Fruit fly (Drosophila melanogaster): ENCODE data around the gene Klc.

The Klc gene

DNA sequence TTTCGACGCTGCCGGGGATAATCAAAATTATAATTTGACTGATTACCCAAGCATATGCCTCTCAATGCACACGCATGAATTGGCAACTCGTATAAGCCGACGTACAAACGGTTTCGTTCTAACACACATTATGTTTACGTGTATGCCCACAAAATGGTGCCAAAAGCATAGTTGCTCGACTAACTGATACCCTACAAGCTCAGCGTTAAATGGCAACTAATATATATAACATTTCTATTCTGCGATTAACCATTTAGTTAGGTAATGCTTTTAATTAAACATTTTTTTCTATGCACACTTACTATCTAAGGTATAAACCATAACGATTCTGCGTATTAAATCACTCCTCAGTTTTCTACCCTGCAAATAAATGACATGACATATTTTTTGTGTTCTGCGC is 29.2 kb downstream of the Klc start:
- TF ChIP-seq Myc (optimal IDR thresholded peaks at IDR 0.05): no peak
- TF ChIP-seq psq (optimal IDR thresholded peaks at IDR 0.05): no peak

DNA sequence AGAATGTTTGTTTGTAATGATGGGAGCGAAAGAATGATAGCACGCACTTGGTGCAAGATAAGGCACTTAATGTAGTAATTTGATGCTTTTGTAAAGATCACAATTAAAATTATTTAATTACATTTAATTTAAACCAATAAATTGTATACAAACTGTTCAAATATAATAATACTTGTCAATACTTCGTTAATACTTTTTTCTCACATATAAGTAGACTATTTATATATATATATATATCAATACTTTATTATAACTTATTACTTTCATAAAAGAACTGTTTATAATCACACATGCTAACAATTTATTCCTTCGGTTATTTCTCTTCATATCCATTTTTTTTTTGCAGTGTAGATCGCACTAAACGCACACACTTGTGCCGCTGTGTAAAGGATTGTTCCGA is 32.2 kb downstream of the Klc start:
- TF ChIP-seq ttk (optimal IDR thresholded peaks at IDR 0.05): no peak
- TF ChIP-seq Sin3A (optimal IDR thresholded peaks at IDR 0.05): no peak
- no peak for TF ChIP-seq insv (optimal IDR thresholded peaks at IDR 0.05)
- TF ChIP-seq Myc (optimal IDR thresholded peaks at IDR 0.05): no peak
- no peak for TF ChIP-seq h (optimal IDR thresholded peaks at IDR 0.05)
- no peak for TF ChIP-seq psq (optimal IDR thresholded peaks at IDR 0.05)

DNA sequence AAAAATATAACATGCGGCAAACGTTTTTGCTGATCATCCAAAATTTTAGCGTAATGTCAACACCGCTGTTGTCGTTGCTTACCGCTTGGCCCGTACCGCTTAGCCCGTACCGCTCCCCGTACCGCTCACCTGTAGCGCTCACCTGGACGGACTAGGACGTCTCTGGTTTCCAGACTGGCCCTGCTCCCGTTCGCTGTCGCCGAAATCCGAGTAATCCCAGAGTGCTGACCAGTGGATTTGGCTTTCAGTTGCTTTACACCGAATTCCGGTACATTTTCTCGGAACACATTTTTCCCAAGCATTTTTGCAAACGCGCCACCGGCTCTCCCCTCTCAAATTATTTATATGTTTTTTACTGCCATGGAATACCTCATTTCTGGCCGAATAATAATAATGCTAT is 33.2 kb downstream of the Klc start:
- TF ChIP-seq h (optimal IDR thresholded peaks at IDR 0.05) (no peak), Sin3A (optimal IDR thresholded peaks at IDR 0.05) (no peak), ttk (optimal IDR thresholded peaks at IDR 0.05) (no peak), psq (optimal IDR thresholded peaks at IDR 0.05) (no peak), insv (optimal IDR thresholded peaks at IDR 0.05) (no peak), Myc (optimal IDR thresholded peaks at IDR 0.05) (no peak)

DNA sequence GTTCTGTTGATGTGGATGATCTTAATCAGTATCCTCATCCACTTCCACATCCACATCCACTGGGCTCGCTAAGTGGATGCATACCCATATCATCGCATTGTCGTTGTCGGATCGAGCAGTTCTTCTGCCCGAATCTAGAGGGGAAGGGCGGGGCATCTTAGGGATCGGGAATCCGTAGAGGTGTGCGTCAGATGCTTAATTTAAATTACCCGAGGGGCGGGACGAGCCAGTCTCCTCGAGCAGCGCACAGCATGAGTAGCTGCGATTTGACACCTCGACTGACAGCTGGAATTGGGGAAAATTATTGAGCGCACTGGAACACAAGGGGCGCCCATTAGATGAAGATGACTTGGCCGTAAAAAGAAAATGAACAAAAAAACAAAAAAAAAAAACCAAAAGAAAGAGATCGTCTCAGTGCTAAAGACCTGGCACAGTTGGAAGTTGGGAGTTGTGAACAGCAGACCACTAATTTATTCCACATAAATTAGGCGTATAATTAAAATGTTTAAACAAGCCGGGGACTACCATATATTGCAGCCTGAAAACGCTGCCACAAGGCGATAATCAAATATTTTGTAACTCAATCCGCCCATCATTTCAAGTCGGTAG is 35.2 kb downstream of the Klc start:
- TF ChIP-seq insv (optimal IDR thresholded peaks at IDR 0.05) (no peak), Myc (optimal IDR thresholded peaks at IDR 0.05) (no peak), ttk (optimal IDR thresholded peaks at IDR 0.05) (no peak), h (optimal IDR thresholded peaks at IDR 0.05) (no peak), Sin3A (optimal IDR thresholded peaks at IDR 0.05) (no peak), psq (optimal IDR thresholded peaks at IDR 0.05) (no peak)

DNA sequence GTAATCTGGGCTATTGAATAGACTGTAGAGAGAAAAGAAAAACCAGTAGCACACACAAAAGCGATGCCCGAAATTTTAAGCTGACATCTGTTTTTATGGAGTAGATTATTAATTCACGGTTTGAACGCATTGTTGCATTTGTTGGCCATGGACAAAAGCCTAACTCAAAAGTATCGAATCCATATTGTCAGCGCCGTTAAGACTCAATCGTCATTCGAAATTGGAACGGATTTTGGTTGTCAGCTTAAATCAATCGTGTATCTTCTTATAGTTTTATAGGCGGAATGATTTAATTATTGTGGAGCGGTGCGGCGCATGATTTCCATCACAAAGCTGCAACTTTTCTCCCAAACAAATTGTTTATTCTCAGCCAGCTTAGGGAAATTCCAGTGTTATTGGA is 38.4 kb downstream of the Klc start:
- TF ChIP-seq Sin3A (optimal IDR thresholded peaks at IDR 0.05) (no peak), ttk (optimal IDR thresholded peaks at IDR 0.05) (no peak), Myc (optimal IDR thresholded peaks at IDR 0.05) (no peak), insv (optimal IDR thresholded peaks at IDR 0.05) (no peak), h (optimal IDR thresholded peaks at IDR 0.05) (no peak), psq (optimal IDR thresholded peaks at IDR 0.05) (no peak)

DNA sequence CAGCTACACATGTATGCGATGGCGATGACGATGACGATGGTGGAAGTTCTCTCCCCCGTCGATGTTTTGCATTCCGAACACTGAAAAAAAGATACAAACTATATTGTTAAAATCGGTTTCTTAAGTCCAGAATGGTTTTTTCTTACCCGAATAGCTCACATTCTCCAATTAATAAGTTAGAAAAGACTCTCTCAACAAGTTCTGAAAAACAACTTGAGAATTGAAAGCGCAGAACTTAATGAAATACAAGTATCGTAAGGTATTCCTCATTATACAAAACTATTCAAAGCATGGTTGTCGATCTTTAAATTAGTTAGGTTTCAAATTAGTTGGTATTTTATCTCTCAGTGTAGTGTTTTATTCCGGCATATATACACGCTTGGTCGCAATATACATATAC is 43.4 kb downstream of the Klc start:
- TF ChIP-seq psq (optimal IDR thresholded peaks at IDR 0.05): no peak
- TF ChIP-seq insv (optimal IDR thresholded peaks at IDR 0.05): no peak
- TF ChIP-seq Sin3A (optimal IDR thresholded peaks at IDR 0.05): no peak
- no peak for TF ChIP-seq ttk (optimal IDR thresholded peaks at IDR 0.05)
- TF ChIP-seq h (optimal IDR thresholded peaks at IDR 0.05): no peak
- no peak for TF ChIP-seq Myc (optimal IDR thresholded peaks at IDR 0.05)

DNA sequence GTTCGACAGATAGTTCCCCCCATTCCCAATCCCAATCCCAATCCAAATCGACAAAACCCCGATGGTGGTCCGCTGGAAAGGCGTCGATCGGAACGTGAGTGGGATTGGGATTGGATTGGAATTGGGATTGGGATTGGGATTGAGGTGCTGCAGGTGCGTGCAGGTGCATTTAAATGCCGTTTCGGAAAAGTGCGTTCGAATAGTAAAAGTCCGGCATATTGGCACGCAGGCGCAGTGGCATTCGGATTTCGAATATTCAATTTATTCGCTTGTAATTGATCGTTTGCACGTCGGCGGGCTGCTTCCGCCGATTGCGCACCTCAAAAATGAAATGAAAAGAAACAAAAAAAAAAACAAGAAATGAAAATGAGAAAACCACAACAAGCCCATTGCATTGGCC is 44.5 kb downstream of the Klc start:
- TF ChIP-seq insv (optimal IDR thresholded peaks at IDR 0.05) (no peak), h (optimal IDR thresholded peaks at IDR 0.05) (no peak), Myc (optimal IDR thresholded peaks at IDR 0.05) (no peak), ttk (optimal IDR thresholded peaks at IDR 0.05) (no peak), psq (optimal IDR thresholded peaks at IDR 0.05) (no peak), Sin3A (optimal IDR thresholded peaks at IDR 0.05) (no peak)

DNA sequence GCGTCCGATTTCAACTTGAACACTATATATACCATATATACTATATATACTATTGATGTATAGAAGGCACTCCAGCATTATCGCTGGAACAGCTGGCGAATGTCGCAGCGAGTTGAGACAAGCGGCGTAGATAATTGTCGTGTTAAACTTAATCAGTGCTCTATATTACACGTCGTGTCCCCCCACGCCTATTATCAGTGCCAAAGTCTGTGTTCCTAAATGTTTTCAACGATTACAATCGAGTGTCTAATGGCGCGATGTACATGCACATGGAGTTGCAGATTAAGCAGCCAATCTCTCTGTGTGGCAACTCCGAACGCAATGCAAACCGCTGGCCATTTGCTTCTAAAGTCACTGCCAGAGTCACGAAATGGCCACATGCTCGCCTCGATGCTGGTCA is 45.5 kb downstream of the Klc start:
- TF ChIP-seq Myc (optimal IDR thresholded peaks at IDR 0.05): no peak
- TF ChIP-seq h (optimal IDR thresholded peaks at IDR 0.05): no peak
- TF ChIP-seq psq (optimal IDR thresholded peaks at IDR 0.05): no peak
- no peak for TF ChIP-seq insv (optimal IDR thresholded peaks at IDR 0.05)
- TF ChIP-seq ttk (optimal IDR thresholded peaks at IDR 0.05): no peak

DNA sequence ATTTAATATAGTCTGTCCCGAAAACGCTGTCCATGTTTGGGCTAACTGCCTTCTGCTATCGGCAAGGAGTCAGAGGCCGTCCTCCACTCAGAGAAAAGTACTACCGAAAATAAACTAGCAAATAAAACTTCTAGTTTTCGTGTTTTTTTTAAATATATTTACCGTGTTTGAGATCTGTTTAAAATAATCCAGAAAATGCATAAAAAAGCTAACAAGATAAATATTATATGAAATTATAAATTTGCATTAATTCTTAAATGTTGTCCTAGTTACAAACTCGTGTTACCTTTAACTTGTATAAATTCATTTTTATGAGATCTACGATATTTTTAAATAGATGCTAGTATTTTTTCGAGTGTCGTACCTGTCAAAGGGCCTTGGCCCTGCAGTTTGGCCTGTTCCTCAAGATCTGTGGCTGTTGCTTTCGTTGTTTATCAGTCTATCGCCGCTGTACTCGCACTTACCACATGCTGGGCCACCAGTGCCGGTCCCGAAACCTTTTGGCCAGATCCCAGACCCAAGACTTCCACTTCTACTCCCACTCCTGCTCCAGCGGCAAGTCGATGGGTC is 46.3 kb downstream of the Klc start:
- no peak for TF ChIP-seq psq (optimal IDR thresholded peaks at IDR 0.05)
- no peak for TF ChIP-seq ttk (optimal IDR thresholded peaks at IDR 0.05)
- TF ChIP-seq Sin3A (optimal IDR thresholded peaks at IDR 0.05): no peak
- no peak for TF ChIP-seq Myc (optimal IDR thresholded peaks at IDR 0.05)
- no peak for TF ChIP-seq insv (optimal IDR thresholded peaks at IDR 0.05)
- no peak for TF ChIP-seq h (optimal IDR thresholded peaks at IDR 0.05)

DNA sequence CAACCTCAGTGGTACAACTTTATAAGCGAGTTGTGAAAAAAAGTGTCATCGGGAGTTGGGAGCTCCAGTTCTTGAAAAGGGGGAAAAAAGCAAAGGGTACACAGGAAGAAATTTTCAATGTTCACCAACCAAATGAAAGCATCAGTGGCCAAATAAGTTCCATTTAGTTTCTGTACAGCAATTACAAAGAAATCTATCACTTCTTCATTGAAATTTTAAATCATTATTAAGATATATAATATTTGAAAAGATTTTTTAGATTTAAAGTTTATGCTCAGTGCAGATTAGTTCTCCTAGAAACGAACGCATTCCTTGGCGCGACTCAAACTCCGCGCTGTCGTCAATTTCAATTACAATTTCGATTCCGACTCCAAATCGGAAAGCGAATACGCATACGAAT is 48.5 kb downstream of the Klc start:
- TF ChIP-seq psq (optimal IDR thresholded peaks at IDR 0.05) (no peak), h (optimal IDR thresholded peaks at IDR 0.05) (no peak), ttk (optimal IDR thresholded peaks at IDR 0.05) (no peak), Sin3A (optimal IDR thresholded peaks at IDR 0.05) (no peak), Myc (optimal IDR thresholded peaks at IDR 0.05) (no peak), insv (optimal IDR thresholded peaks at IDR 0.05) (no peak)

DNA sequence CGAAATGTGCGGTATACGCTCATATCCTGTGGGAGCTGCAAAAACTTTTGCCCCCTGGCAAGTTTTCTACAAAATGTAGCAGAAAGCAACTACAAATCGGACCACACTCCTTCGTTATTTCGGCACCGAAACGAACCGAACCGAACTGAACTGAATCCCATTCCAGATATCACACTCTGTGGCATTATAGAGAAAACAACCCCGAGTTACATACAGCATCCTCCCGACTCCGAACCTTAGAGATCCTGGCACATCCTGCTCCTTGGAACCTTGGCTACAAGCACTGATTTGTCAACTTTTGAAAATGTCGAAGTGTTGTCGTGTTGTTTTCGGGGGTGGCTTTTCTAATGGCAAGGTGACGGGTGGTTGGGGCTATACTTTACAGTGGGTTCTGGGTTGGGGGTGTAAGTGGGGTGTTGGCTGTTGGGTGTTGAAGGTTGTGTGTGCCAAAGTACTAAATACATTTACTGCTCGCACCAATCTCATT is 49.3 kb downstream of the Klc start:
- no peak for TF ChIP-seq h (optimal IDR thresholded peaks at IDR 0.05)
- no peak for TF ChIP-seq Sin3A (optimal IDR thresholded peaks at IDR 0.05)

DNA sequence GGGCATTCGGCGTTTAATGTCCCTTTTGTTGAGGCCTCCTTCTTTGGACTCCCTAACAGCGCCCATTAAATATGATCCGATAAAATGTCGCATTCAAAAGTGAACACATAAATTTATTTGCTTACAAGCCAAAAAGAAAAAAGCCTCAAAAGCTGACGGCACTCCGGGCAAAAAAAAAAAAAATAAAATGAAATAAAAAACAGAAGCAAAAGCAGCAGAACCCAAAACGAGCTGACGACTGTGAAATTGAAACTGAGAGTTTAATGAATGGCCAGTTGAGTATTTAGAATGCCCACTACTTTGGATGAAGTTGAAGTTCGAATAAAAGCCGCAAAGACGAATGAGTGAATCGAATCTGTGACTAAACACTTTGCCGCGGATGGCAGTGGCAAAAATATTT is 51.6 kb downstream of the Klc start:
- TF ChIP-seq psq (optimal IDR thresholded peaks at IDR 0.05): no peak
- no peak for TF ChIP-seq insv (optimal IDR thresholded peaks at IDR 0.05)
- TF ChIP-seq Sin3A (optimal IDR thresholded peaks at IDR 0.05): no peak
- no peak for TF ChIP-seq h (optimal IDR thresholded peaks at IDR 0.05)
- no peak for TF ChIP-seq ttk (optimal IDR thresholded peaks at IDR 0.05)
- no peak for TF ChIP-seq Myc (optimal IDR thresholded peaks at IDR 0.05)

DNA sequence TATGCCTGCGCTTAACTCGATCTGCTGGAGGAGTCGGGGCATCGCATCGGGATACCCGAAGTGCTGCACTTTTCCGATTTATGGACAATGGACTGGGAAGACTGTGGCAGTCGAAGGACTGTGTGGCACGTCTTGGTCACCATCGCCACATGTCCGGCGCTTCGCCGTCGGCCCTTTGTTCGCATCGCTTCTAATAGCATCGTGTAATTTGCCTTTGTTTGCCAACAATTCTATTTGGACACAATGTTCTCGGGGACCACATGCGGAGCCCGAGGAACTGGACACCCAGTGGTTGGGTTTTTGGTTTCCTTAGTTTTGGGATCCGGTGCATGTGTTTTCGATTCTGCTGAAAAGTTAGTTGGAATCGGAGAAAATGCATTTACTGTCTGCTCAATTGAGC is 52.3 kb downstream of the Klc start:
- TF ChIP-seq h (optimal IDR thresholded peaks at IDR 0.05) (no peak), psq (optimal IDR thresholded peaks at IDR 0.05) (no peak), ttk (optimal IDR thresholded peaks at IDR 0.05) (no peak), Sin3A (optimal IDR thresholded peaks at IDR 0.05) (no peak), insv (optimal IDR thresholded peaks at IDR 0.05) (no peak), Myc (optimal IDR thresholded peaks at IDR 0.05) (no peak)
